Worm (Caenorhabditis elegans) whole organism, dauer: ENCODE data around the gene set-28.
"Not testable (repeated sequence)": the region's sequence is repeated elsewhere in the genome, so short reads cannot be mapped to it uniquely, and the experiment has no call there.

Experiments used
- unc-62 ChIP-seq: sonication (generic microtip); optimal IDR thresholded peaks from 2 replicates; lab custom pipeline; 2017; ENCODE audit warnings: missing biosample characterization, missing genetic modification reagents, missing genetic modification characterization

The set-28 gene

DNA sequence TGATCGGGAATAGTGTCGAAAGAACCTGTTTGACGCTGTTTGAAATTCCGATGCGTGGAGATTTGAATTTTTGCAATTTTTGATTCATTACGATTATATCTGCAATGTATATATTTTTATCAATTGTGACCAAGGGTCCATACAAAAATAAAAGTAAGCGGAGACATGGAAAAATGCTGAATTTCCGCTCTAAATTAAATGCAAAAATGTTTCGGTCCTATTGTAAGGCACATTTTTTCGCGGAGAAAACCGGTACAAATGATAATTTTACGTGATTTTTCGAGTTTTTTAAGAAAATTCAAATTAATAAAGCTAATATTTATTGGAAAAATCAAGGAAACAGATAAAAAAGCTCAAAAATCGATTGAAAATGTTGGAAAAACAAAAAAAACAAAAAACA lies at the start of gene set-28:
TSS of gene set-28 (minus strand) at position 101 of the 400 bp plus-strand sequence.
- TF ChIP-seq unc-62 (GFP tag; lab: Kevin White, UChicago): not testable (repeated sequence)

DNA sequence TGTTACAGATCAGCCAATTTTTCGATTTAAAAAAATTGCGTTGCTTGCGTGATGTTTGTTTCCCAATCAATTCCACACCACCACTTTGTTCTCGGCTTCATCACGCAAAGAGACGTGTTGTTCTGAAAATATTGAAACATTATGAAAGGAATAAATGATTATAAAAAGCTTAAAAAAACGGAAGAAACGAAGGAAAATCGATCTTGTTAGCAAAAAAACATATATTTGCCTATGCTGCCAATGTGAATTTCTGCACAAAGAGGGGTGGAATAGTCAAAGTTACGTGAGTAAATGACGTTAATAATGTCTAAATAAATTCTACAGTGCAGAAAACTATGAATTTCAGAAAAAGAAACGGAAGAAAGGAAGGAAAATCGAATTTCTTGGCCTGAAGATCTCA lies 23.7 kb upstream of the set-28 start, which contains the start of gene AC8.10:
TSS of gene AC8.10 (minus strand) at position 101 of the 400 bp plus-strand sequence.
- not testable (repeated sequence) for TF ChIP-seq unc-62 (GFP tag; lab: Kevin White, UChicago)

DNA sequence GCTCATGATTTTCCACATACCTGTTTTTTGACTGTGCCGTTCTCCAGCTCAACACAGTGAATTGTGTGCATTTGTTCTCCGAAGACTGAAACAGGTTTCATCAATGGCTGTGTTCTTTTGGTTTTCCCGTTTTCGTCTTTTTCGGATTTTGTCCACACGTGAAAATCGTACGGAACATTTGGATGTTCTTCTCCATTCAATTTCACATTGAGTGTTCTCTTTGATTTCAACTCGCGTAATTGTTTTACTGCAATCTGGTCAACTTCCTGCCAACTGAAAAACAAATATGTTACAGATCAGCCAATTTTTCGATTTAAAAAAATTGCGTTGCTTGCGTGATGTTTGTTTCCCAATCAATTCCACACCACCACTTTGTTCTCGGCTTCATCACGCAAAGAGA lies 14.0 kb upstream of the set-28 start, which contains the start of gene AC8.3:
TSS of gene AC8.3 (minus strand) at position 101 of the 400 bp plus-strand sequence.
- TF ChIP-seq unc-62 (GFP tag; lab: Kevin White, UChicago): not testable (repeated sequence)

DNA sequence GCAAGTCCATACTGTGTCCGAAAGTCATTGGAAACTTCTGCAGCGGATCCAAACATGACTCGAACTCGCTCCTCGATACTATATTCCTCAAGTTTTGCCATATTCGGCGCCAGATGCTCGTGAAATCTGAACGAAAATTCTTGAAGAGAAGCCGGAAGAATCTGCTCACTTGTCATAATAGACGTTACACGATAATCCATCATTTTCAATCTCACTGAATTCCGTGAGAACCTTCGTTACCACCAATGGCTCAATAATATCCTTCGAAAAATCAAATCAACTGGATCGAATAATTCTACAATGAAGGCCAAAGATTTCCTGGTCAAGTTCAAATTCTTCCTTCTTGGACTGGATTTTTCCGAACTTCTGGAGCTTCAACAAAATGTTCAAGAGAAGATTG lies 4.2 kb downstream of the set-28 start, which contains the start of gene Y73B3B.1:
TSS of gene Y73B3B.1 (minus strand) at position 101 of the 400 bp plus-strand sequence.
- TF ChIP-seq unc-62 (GFP tag; lab: Kevin White, UChicago): not testable (repeated sequence)

DNA sequence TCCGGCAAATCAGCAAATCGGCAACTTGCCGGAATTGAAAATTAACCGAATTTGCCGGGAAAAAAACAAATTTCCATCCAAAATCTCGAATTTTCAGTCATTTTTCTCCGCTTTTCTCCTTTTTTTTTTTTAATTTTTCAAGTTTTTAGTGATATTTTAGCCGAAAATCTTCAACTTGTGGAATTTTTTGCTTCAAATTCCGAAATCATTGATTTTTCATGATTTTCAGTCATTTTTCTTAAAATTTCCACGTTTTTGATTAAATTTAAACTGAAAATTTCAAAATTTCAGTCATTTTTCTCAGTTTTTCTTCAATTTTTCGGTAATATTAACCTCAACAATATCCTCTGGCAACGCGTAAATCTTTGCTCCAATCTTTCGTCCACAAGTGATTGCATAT lies 5.7 kb downstream of the set-28 start, which contains the start of gene Y73B3B.3:
TSS of gene Y73B3B.3 (plus strand) at position 301 of the 400 bp plus-strand sequence.
- not testable (repeated sequence) for TF ChIP-seq unc-62 (GFP tag; lab: Kevin White, UChicago)

DNA sequence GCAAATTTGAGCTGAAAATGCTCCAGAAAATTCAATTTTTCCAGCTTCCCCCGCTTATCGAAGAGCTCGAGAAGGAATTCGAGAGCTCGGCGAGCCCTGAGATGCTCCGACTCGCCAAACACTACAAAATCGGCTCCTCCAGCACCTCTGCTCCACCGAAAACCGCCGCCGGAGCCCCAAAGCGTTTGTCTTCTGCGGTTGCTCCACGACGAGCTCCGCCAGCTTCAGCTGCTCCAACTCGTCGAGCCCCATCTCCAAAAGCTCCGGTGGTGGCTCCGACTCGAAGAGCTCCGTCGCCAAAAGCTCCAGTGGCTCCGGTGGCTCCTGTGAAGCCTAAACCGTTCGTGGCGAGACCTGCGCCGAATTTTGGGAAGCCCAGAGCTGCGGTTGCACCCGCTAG lies 19.0 kb downstream of the set-28 start:
- no peak for TF ChIP-seq unc-62 (GFP tag; lab: Kevin White, UChicago)

DNA sequence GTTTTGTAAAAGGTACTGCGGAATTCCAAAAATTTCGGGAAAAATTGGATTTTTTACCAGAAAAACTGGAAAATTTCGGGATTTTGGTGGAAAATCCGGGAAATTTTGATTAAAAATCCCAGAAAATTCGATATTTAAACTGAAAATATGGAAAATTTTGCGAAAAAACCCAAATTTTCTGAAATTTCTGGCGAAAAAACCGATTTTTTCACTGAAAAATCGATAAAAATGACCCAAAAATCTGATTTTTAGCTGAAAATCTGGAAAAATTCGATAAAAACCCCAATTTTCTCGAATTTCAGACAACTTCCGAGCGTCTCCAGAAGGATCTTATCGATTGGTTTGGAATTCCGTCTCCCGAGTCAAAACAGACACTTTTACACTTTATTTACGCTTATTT lies 22.9 kb downstream of the set-28 start, which contains the start of gene T08D2.8:
TSS of gene T08D2.8 (plus strand) at position 301 of the 400 bp plus-strand sequence.
- TF ChIP-seq unc-62 (GFP tag; lab: Kevin White, UChicago): no peak

DNA sequence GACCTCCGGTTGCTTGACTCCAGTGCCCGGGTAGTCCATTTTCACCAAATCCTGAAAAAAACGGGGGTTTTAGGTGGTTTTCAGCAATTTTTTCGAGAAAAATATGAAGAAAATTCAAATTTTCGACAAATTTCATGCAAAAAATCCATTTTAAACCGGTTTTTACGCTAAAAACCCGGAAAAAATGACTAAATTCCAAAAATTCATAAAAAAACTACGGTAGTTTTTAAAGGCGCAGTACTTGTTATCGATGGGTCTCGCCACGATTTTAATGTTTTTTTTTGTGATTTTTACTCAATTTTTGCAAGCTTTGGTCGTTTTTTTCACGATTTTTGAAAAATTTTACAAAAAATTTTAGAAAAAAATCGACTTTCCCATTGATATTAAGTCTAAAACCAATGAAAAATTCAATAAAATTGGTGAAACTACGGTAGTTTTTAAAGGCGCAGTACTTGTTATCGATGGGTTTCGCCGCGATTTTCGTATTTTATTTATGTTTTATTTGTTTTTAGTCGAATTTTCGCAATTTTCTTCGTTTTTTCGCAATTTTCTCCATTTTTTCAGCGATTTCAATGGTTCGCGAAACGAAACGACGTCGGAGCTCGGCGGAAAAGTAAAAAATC lies 33.2 kb downstream of the set-28 start, which contains the start of the genes T08D2.6 and chkr-1:
TSS of gene T08D2.6 (minus strand) at position 51 of the 623 bp plus-strand sequence.
TSS of gene chkr-1 (plus strand) at position 573 of the 623 bp plus-strand sequence.
- not testable (repeated sequence) for TF ChIP-seq unc-62 (GFP tag; lab: Kevin White, UChicago)

DNA sequence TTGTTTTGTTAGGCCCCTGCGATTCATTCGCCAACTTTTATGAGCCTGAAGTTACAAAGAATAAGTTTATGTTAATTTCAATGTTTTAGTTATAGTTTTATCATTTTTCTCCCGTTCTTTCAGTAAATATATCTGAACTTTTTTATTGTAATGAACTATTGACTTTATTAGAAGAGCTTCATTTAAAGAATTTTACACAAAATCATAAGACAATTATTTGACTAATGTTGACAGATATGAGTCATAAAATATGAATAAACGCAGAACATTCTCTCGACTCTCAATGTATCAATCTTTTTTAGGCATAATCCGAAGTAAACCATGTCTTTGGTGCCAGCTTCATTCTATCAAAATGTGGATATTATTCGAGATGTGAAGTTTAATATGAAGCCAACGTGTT lies 38.3 kb downstream of the set-28 start, which contains the start of the genes T08D2.5 and T08D2.4:
TSS of gene T08D2.5 (plus strand) at position 301 of the 400 bp plus-strand sequence.
TSS of gene T08D2.4 (plus strand) at position 322 of the 400 bp plus-strand sequence.
- TF ChIP-seq unc-62 (GFP tag; lab: Kevin White, UChicago): no peak
